Worm (Caenorhabditis elegans) whole organism, mixed stage, embryonic: ENCODE results near the gene cpr-1.

ENCODE experiments used
- nhr-12 ChIP-seq: fragments of 150-350 bp; optimal IDR thresholded peaks from 2 replicates; lab custom pipeline; 2014; ENCODE audit warnings: missing biosample characterization, missing genetic modification characterization
- pha-4 ChIP-seq: fragments of 150-350 bp; optimal IDR thresholded peaks from 2 replicates; lab custom pipeline; 2018; ENCODE audit warnings: missing biosample characterization, missing genetic modification reagents, missing genetic modification characterization

DNA sequence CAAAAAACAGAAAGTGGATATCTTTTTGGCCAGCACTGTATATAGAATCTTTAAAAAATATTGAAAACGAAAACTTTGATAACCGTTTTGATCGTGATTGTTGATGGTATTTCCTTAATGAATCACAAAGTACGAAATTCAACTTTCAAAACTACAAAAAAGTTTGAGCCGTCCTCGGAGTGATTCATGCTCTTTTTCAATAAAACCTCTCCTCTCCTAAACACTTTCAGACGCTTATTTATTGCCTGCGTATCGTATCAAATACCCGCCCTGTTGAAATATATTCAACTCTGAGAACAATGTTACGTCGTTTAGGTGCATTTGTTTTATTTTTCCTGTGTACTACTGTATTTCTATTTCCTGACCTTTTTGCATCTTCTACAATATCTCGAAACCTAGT lies 45.6 kb downstream of the cpr-1 start:
- TF ChIP-seq pha-4 (tag; lab: Kevin White, UChicago) (no peak), nhr-12 (no peak)
